Worm (Caenorhabditis elegans) whole organism, L2 larva: Measurements from ENCODE around the gene B0250.8.
A peak's percentile ranks its signal among the peaks of the same experiment; 100 is the strongest.

Experiments used
- C34F6.9 ChIP-seq: fragments of 150-350 bp; optimal IDR thresholded peaks from 2 replicates; lab custom pipeline; 2014; ENCODE audit warnings: missing biosample characterization, missing genetic modification characterization
- F13H6.1 ChIP-seq: sonication (generic microtip); optimal IDR thresholded peaks from 2 replicates; lab custom pipeline; 2016; ENCODE audit warnings: missing genetic modification characterization, missing compliant biosample characterization
- Y55F3AM.14 ChIP-seq: fragments of 200-800 bp; sonication (Bioruptor generic); optimal IDR thresholded peaks from 2 replicates; lab custom pipeline; 2018; ENCODE audit warnings: mild to moderate bottlenecking, missing genetic modification characterization, missing compliant biosample characterization
- alr-1 ChIP-seq: fragments of 150-350 bp; optimal IDR thresholded peaks from 2 replicates; lab custom pipeline; 2014; ENCODE audit warnings: missing biosample characterization, missing genetic modification characterization
- aly-2 ChIP-seq: fragments of 150-350 bp; optimal IDR thresholded peaks from 2 replicates; lab custom pipeline; 2014; ENCODE audit warnings: missing biosample characterization, missing genetic modification characterization
- blmp-1 ChIP-seq: sonication (generic microtip); optimal IDR thresholded peaks from 2 replicates; lab custom pipeline; 2017; ENCODE audit warnings: missing genetic modification characterization, mild to moderate bottlenecking, missing compliant biosample characterization, antibody characterized with exemption, moderate library complexity; ENCODE audit not compliant: insufficient read depth
- ceh-82 ChIP-seq: fragments of 150-350 bp; optimal IDR thresholded peaks from 2 replicates; lab custom pipeline; 2014; ENCODE audit warnings: missing biosample characterization, missing genetic modification characterization
- crh-2 ChIP-seq: sonication (generic microtip); optimal IDR thresholded peaks from 2 replicates; lab custom pipeline; 2017; ENCODE audit warnings: missing biosample characterization, missing genetic modification characterization
- dmd-4 ChIP-seq: sonication (generic microtip); optimal IDR thresholded peaks from 2 replicates; lab custom pipeline; 2017; ENCODE audit warnings: missing biosample characterization, missing genetic modification characterization
- egl-27 ChIP-seq: sonication (generic microtip); optimal IDR thresholded peaks from 3 replicates; lab custom pipeline; 2017; ENCODE audit warnings: missing biosample characterization, missing genetic modification reagents, missing genetic modification characterization
- elt-1 ChIP-seq: fragments of 150-350 bp; optimal IDR thresholded peaks from 2 replicates; lab custom pipeline; 2014; ENCODE audit warnings: missing biosample characterization, missing genetic modification characterization
- fos-1 ChIP-seq: fragments of 150-350 bp; optimal IDR thresholded peaks from 2 replicates; lab custom pipeline; 2014; ENCODE audit warnings: missing biosample characterization, missing genetic modification characterization
- gmeb-1 ChIP-seq: fragments of 150-350 bp; optimal IDR thresholded peaks from 2 replicates; lab custom pipeline; 2014; ENCODE audit warnings: missing biosample characterization, missing genetic modification characterization
- lin-11 ChIP-seq: fragments of 150-350 bp; sonication (generic microtip); optimal IDR thresholded peaks from 2 replicates; lab custom pipeline; 2014; ENCODE audit warnings: missing biosample characterization, missing genetic modification characterization, inconsistent platforms, mixed read lengths
- lin-13 ChIP-seq: fragments of 150-350 bp; optimal IDR thresholded peaks from 2 replicates; lab custom pipeline; 2014; ENCODE audit warnings: missing biosample characterization, missing genetic modification reagents, missing genetic modification characterization
- lsy-2 ChIP-seq, 2 experiments: fragments of 150-350 bp in 1 of 2; sonication (generic microtip) in 1 of 2; optimal IDR thresholded peaks; 2 replicates each; lab custom pipeline; 2014 to 2017; ENCODE audit warnings: missing biosample characterization in 2 of 2, missing genetic modification characterization in 2 of 2
- mbf-1 ChIP-seq: sonication (generic microtip); optimal IDR thresholded peaks from 2 replicates; lab custom pipeline; 2017; ENCODE audit warnings: missing biosample characterization, missing genetic modification characterization
- mdl-1 ChIP-seq, 2 experiments: fragments of 150-350 bp in 1 of 2; sonication (generic microtip) in 1 of 2; optimal IDR thresholded peaks; 2 replicates each; lab custom pipeline; 2017; ENCODE audit warnings: missing biosample characterization in 2 of 2, missing genetic modification characterization in 2 of 2
- nhr-12 ChIP-seq: fragments of 150-350 bp; optimal IDR thresholded peaks from 2 replicates; lab custom pipeline; 2014; ENCODE audit warnings: missing biosample characterization, missing genetic modification characterization
- nhr-129 ChIP-seq: fragments of 150-350 bp; optimal IDR thresholded peaks from 2 replicates; lab custom pipeline; 2014; ENCODE audit warnings: missing biosample characterization, missing genetic modification characterization
- nhr-21 ChIP-seq: fragments of 150-350 bp; optimal IDR thresholded peaks from 2 replicates; lab custom pipeline; 2014; ENCODE audit warnings: missing biosample characterization, missing genetic modification characterization
- nhr-237 ChIP-seq: fragments of 150-350 bp; optimal IDR thresholded peaks from 2 replicates; lab custom pipeline; 2014; ENCODE audit warnings: missing biosample characterization, missing genetic modification characterization
- nhr-25 ChIP-seq: fragments of 150-350 bp; sonication (generic microtip); optimal IDR thresholded peaks from 3 replicates; lab custom pipeline; 2014; ENCODE audit warnings: missing biosample characterization, missing genetic modification characterization
- nhr-6 ChIP-seq: fragments of 150-350 bp; optimal IDR thresholded peaks from 2 replicates; lab custom pipeline; 2014; ENCODE audit warnings: missing biosample characterization, missing genetic modification characterization
- peb-1 ChIP-seq: fragments of 150-350 bp; optimal IDR thresholded peaks from 2 replicates; lab custom pipeline; 2014; ENCODE audit warnings: missing biosample characterization, missing genetic modification characterization
- sem-4 ChIP-seq: fragments of 150-350 bp; optimal IDR thresholded peaks from 2 replicates; lab custom pipeline; 2014; ENCODE audit warnings: missing biosample characterization, missing genetic modification reagents, missing genetic modification characterization
- sma-3 ChIP-seq: sonication (generic microtip); optimal IDR thresholded peaks from 2 replicates; lab custom pipeline; 2016; ENCODE audit warnings: missing genetic modification reagents, missing genetic modification characterization, missing compliant biosample characterization
- sma-9 ChIP-seq, 2 experiments: fragments of 150-350 bp in 1 of 2; sonication (generic microtip) in 1 of 2; optimal IDR thresholded peaks; 2 replicates each; lab custom pipeline; 2014 to 2016; ENCODE audit warnings: missing genetic modification characterization in 2 of 2, mild to moderate bottlenecking in 1 of 2, missing biosample characterization in 1 of 2, missing compliant biosample characterization in 1 of 2, missing genetic modification reagents in 1 of 2, moderate library complexity in 1 of 2
- snpc-4 ChIP-seq: fragments of 150-350 bp; optimal IDR thresholded peaks from 2 replicates; lab custom pipeline; 2014; ENCODE audit warnings: missing biosample characterization, missing genetic modification characterization
- unc-55 ChIP-seq: fragments of 150-350 bp; sonication (generic microtip); optimal IDR thresholded peaks from 3 replicates; lab custom pipeline; 2014; ENCODE audit warnings: missing biosample characterization, missing genetic modification reagents, missing genetic modification characterization
- zag-1 ChIP-seq: fragments of 150-350 bp; optimal IDR thresholded peaks from 2 replicates; lab custom pipeline; 2014; ENCODE audit warnings: missing biosample characterization, missing genetic modification characterization
- ztf-4 ChIP-seq: fragments of 150-350 bp; optimal IDR thresholded peaks from 2 replicates; lab custom pipeline; 2014; ENCODE audit warnings: missing biosample characterization, missing genetic modification characterization

B0250.8 gene

ce11 chrV:20451793-20452192 is 18.5 kb downstream of the B0250.8 start:
- TF ChIP-seq lsy-2 (tag; optimal IDR thresholded peaks at IDR 0.05; lab: Kevin White, UChicago) (no peak), nhr-129 (tag; lab: Kevin White, UChicago) (peak; percentile 64)
- TF ChIP-seq, all 48 proteins: peak for 1

- TF ChIP-seq lsy-2 (tag; optimal IDR thresholded peaks at IDR 0.05; lab: Kevin White, UChicago) (no peak), nhr-129 (tag; lab: Kevin White, UChicago) (no peak), lin-11 (no peak), blmp-1 (tag; lab: Kevin White, UChicago) (no peak), zag-1 (tag; lab: Kevin White, UChicago) (no peak), peb-1 (tag; lab: Kevin White, UChicago) (no peak), nhr-12 (tag; lab: Kevin White, UChicago) (no peak), fos-1 (no peak), sma-3 (GFP tag; lab: Kevin White, UChicago) (no peak), egl-27 (tag; lab: Kevin White, UChicago) (no peak), gmeb-1 (tag; lab: Kevin White, UChicago) (no peak), aly-2 (no peak), sem-4 (no peak), dmd-4 (tag; lab: Kevin White, UChicago) (no peak), nhr-25 (tag; lab: Kevin White, UChicago) (no peak)
Observed at ce11 chrV:20445898-20446297, 24.4 kb downstream of the B0250.8 start.

ce11 chrV:20431390-20431789 is 38.9 kb downstream of the B0250.8 start:
- TF ChIP-seq gmeb-1 (tag; lab: Kevin White, UChicago), result peak; percentile 16
- TF ChIP-seq unc-55 (GFP tag; lab: Kevin White, UChicago), result peak; percentile 32
- TF ChIP-seq, all 48 proteins: peak for 2; not testable (repeated sequence) for 46

ce11 chrV:20425183-20425400 is 45.2 kb downstream of the B0250.8 start, which contains the start of the genes fce-2 and F48F5.8:
Gene fce-2 (plus strand): TSS chrV:20425301.
Gene F48F5.8 (plus strand): TSS chrV:20425342.
- TF ChIP-seq ztf-4 (tag; lab: Kevin White, UChicago) (no peak), C34F6.9 (tag; lab: Kevin White, UChicago) (no peak), mbf-1 (tag; lab: Kevin White, UChicago) (no peak), lin-11 (no peak), ceh-82 (tag; lab: Kevin White, UChicago) (no peak), snpc-4 (tag; lab: Kevin White, UChicago) (no peak)
- TF ChIP-seq, all 48 proteins: peak for 0

- TF ChIP-seq F13H6.1 (tag; lab: Kevin White, UChicago) (peak; percentile 75), nhr-25 (tag; lab: Kevin White, UChicago) (peak; percentile 66), elt-1 (tag; lab: Kevin White, UChicago) (no peak), nhr-129 (tag; lab: Kevin White, UChicago) (peak; percentile 45), nhr-6 (tag; lab: Kevin White, UChicago) (peak; percentile 30), lsy-2 (tag; optimal IDR thresholded peaks at IDR 0.05; lab: Kevin White, UChicago) (peak; percentile 27 to 47), Y55F3AM.14 (GFP tag; lab: Kevin White, UChicago) (no peak), snpc-4 (tag; lab: Kevin White, UChicago) (peak; percentile 19), sma-3 (GFP tag; lab: Kevin White, UChicago) (peak; percentile 39), sma-9 (GFP tag; optimal IDR thresholded peaks at IDR 0.05; lab: Kevin White, UChicago) (peak; percentile 96), sma-9 (tag; optimal IDR thresholded peaks at IDR 0.05; lab: Kevin White, UChicago) (no peak), crh-2 (tag; lab: Kevin White, UChicago) (peak; percentile 28), nhr-237 (no peak), sem-4 (peak; percentile 6), mdl-1 (tag; optimal IDR thresholded peaks at IDR 0.05; lab: Kevin White, UChicago) (peak in 1 of 2 experiments; percentile 38), blmp-1 (tag; lab: Kevin White, UChicago) (peak; percentile 48), fos-1 (peak; percentile 60), gmeb-1 (tag; lab: Kevin White, UChicago) (peak; percentile 86), alr-1 (tag; lab: Kevin White, UChicago) (no peak), unc-55 (GFP tag; lab: Kevin White, UChicago) (peak; percentile 72), C34F6.9 (tag; lab: Kevin White, UChicago) (peak; percentile 53), dmd-4 (tag; lab: Kevin White, UChicago) (no peak), nhr-21 (tag; lab: Kevin White, UChicago) (peak; percentile 39), egl-27 (tag; lab: Kevin White, UChicago) (peak; percentile 49), lin-13 (GFP tag; lab: Kevin White, UChicago) (peak; percentile 48)
Observed at ce11 chrV:20424229-20425182, 45.8 kb downstream of the B0250.8 start.
